Worm (Caenorhabditis elegans) whole organism, early embryonic: Measurements from ENCODE around the gene nid-1.

Experiments used
- F13C5.2 ChIP-seq: sonication (generic microtip); optimal IDR thresholded peaks from 2 replicates; lab custom pipeline; 2017; ENCODE audit warnings: mild to moderate bottlenecking, missing genetic modification characterization, inconsistent platforms, missing compliant biosample characterization
- ceh-13 ChIP-seq: fragments of 200-800 bp; sonication (Bioruptor generic); optimal IDR thresholded peaks from 2 replicates; lab custom pipeline; 2018; ENCODE audit warnings: mild to moderate bottlenecking, missing genetic modification characterization, missing compliant biosample characterization

DNA sequence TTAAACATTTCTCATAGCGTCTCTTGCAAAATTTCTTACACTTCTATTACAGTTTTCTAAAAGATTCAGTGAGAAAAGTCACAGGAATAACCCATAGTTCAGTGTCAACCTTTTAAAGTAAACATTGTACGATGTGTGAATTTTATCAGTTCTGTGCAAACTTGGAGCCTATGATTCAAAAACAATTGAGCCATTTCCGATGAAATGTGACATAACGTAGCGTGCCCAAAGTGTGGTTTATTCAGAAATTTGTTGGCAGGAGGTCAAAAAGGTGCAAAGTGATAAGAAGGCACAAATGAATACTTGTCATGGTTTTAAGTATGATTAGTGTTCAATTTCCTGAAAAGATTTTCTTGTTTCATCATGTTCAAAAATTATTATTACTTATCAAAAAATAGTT is 32.3 kb upstream of the nid-1 start:
- no peak for TF ChIP-seq F13C5.2 (tag; lab: Kevin White, UChicago)
- no peak for TF ChIP-seq ceh-13 (GFP tag; lab: Kevin White, UChicago)
